Worm (Caenorhabditis elegans) whole organism, L1 larva: ENCODE measurements around the gene cwp-2.

Source experiments
- C34B4.2 ChIP-seq: sonication (generic microtip); optimal IDR thresholded peaks from 2 replicates; lab custom pipeline; 2017; ENCODE audit warnings: mild to moderate bottlenecking, missing genetic modification characterization, missing compliant biosample characterization
- F16B12.6 ChIP-seq: fragments of 150-350 bp; optimal IDR thresholded peaks from 2 replicates; lab custom pipeline; 2014; ENCODE audit warnings: missing biosample characterization, missing genetic modification characterization
- aly-2 ChIP-seq: fragments of 150-350 bp; optimal IDR thresholded peaks from 2 replicates; lab custom pipeline; 2014; ENCODE audit warnings: missing biosample characterization, missing genetic modification characterization
- ceh-8 ChIP-seq: fragments of 200-800 bp; sonication (Bioruptor generic); optimal IDR thresholded peaks from 2 replicates; lab custom pipeline; 2018; ENCODE audit warnings: mild to moderate bottlenecking, missing genetic modification characterization, moderate library complexity, missing compliant biosample characterization
- ceh-88 ChIP-seq: fragments of 200-800 bp; sonication (Bioruptor generic); IDR thresholded peaks from 2 replicates; pipeline ENCODE4 v1.3.6; 2022; ENCODE audit warnings: missing genetic modification characterization, missing compliant biosample characterization
- ceh-90 ChIP-seq: sonication (generic microtip); optimal IDR thresholded peaks from 2 replicates; lab custom pipeline; 2016; ENCODE audit warnings: missing genetic modification characterization, missing compliant biosample characterization
- ces-1 ChIP-seq: fragments of 150-350 bp; optimal IDR thresholded peaks from 2 replicates; lab custom pipeline; 2014; ENCODE audit warnings: missing biosample characterization, missing genetic modification reagents, missing genetic modification characterization
- efl-3 ChIP-seq: fragments of 200-800 bp; sonication (Bioruptor generic); optimal IDR thresholded peaks from 2 replicates; lab custom pipeline; 2018; ENCODE audit warnings: mild to moderate bottlenecking, missing genetic modification characterization, missing compliant biosample characterization
- egl-27 ChIP-seq, 2 experiments: fragments of 150-350 bp in 1 of 2; sonication (generic microtip); optimal IDR thresholded peaks; 3 replicates each; lab custom pipeline; 2017 to 2018; ENCODE audit warnings: missing biosample characterization in 2 of 2, missing genetic modification characterization in 2 of 2, missing genetic modification reagents in 2 of 2
- elt-3 ChIP-seq, 6 experiments: fragments of 150-350 bp in 1 of 6; sonication (generic microtip); optimal IDR thresholded peaks; 2 replicates each; lab custom pipeline; 2017 to 2018; ENCODE audit warnings: missing biosample characterization in 6 of 6, missing genetic modification characterization in 6 of 6, inconsistent platforms in 1 of 6
- fkh-10 ChIP-seq: sonication (generic microtip); optimal IDR thresholded peaks from 2 replicates; lab custom pipeline; 2017; ENCODE audit warnings: missing biosample characterization, missing genetic modification reagents, missing genetic modification characterization
- hlh-4 ChIP-seq: sonication (generic microtip); optimal IDR thresholded peaks from 2 replicates; lab custom pipeline; 2016; ENCODE audit warnings: mild to moderate bottlenecking, missing genetic modification characterization, missing compliant biosample characterization
- hpl-2 ChIP-seq: fragments of 150-350 bp; optimal IDR thresholded peaks from 2 replicates; lab custom pipeline; 2014; ENCODE audit warnings: missing biosample characterization, missing genetic modification reagents, missing genetic modification characterization
- irx-1 ChIP-seq: sonication (generic microtip); optimal IDR thresholded peaks from 2 replicates; lab custom pipeline; 2016; ENCODE audit warnings: missing genetic modification characterization, missing compliant biosample characterization
- isw-1 ChIP-seq: fragments of 200-800 bp; sonication (Bioruptor generic); IDR thresholded peaks from 2 replicates; pipeline ENCODE4 v1.3.6; 2022; ENCODE audit warnings: missing genetic modification characterization, missing compliant biosample characterization
- lin-13 ChIP-seq: fragments of 150-350 bp; optimal IDR thresholded peaks from 2 replicates; lab custom pipeline; 2014; ENCODE audit warnings: missing biosample characterization, missing genetic modification reagents, missing genetic modification characterization
- lin-35 ChIP-seq, 2 experiments: fragments of 150-350 bp; optimal IDR thresholded peaks; 2 replicates each; lab custom pipeline; 2014; ENCODE audit warnings: missing biosample characterization in 2 of 2, missing genetic modification characterization in 2 of 2, missing genetic modification reagents in 2 of 2
- lin-39 ChIP-seq: fragments of 150-350 bp; optimal IDR thresholded peaks from 2 replicates; lab custom pipeline; 2014; ENCODE audit warnings: missing biosample characterization, missing genetic modification reagents, missing genetic modification characterization
- lsy-2 ChIP-seq, 2 experiments: fragments of 150-350 bp; optimal IDR thresholded peaks; 2 replicates each; lab custom pipeline; 2014; ENCODE audit warnings: missing biosample characterization in 2 of 2, missing genetic modification characterization in 2 of 2
- mef-2 ChIP-seq: fragments of 150-350 bp; optimal IDR thresholded peaks from 2 replicates; lab custom pipeline; 2014; ENCODE audit warnings: missing biosample characterization, missing genetic modification characterization
- mep-1 ChIP-seq: fragments of 150-350 bp; optimal IDR thresholded peaks from 2 replicates; lab custom pipeline; 2014; ENCODE audit warnings: missing biosample characterization, missing genetic modification characterization
- nhr-11 ChIP-seq: fragments of 150-350 bp; optimal IDR thresholded peaks from 2 replicates; lab custom pipeline; 2014; ENCODE audit warnings: missing biosample characterization, missing genetic modification characterization
- nhr-12 ChIP-seq: sonication (generic microtip); optimal IDR thresholded peaks from 2 replicates; lab custom pipeline; 2017; ENCODE audit warnings: missing biosample characterization, missing genetic modification characterization
- nhr-20 ChIP-seq: sonication (generic microtip); optimal IDR thresholded peaks from 2 replicates; lab custom pipeline; 2016; ENCODE audit warnings: mild to moderate bottlenecking, missing genetic modification characterization, missing compliant biosample characterization
- nhr-237 ChIP-seq: fragments of 150-350 bp; optimal IDR thresholded peaks from 2 replicates; lab custom pipeline; 2014; ENCODE audit warnings: missing biosample characterization, missing genetic modification characterization
- nhr-28 ChIP-seq: fragments of 150-350 bp; optimal IDR thresholded peaks from 2 replicates; lab custom pipeline; 2014; ENCODE audit warnings: missing biosample characterization, missing genetic modification characterization
- nhr-76 ChIP-seq: sonication (generic microtip); optimal IDR thresholded peaks from 2 replicates; lab custom pipeline; 2017; ENCODE audit warnings: missing biosample characterization, missing genetic modification characterization
- nhr-77 ChIP-seq: fragments of 150-350 bp; optimal IDR thresholded peaks from 2 replicates; lab custom pipeline; 2014; ENCODE audit warnings: missing biosample characterization, missing genetic modification characterization
- nhr-90 ChIP-seq: sonication (generic microtip); optimal IDR thresholded peaks from 2 replicates; lab custom pipeline; 2016; ENCODE audit warnings: mild to moderate bottlenecking, missing genetic modification characterization, missing compliant biosample characterization; ENCODE audit not compliant: poor library complexity
- pax-3 ChIP-seq: fragments of 200-800 bp; sonication (Bioruptor generic); optimal IDR thresholded peaks from 2 replicates; lab custom pipeline; 2018; ENCODE audit warnings: mild to moderate bottlenecking, missing genetic modification characterization, moderate library complexity, missing compliant biosample characterization
- pqm-1 ChIP-seq: sonication (generic microtip); optimal IDR thresholded peaks from 3 replicates; lab custom pipeline; 2017; ENCODE audit warnings: missing biosample characterization, missing genetic modification characterization
- sox-4 ChIP-seq: sonication (generic microtip); optimal IDR thresholded peaks from 2 replicates; lab custom pipeline; 2016; ENCODE audit warnings: missing genetic modification characterization, missing compliant biosample characterization
- sptf-1 ChIP-seq: fragments of 150-350 bp; optimal IDR thresholded peaks from 2 replicates; lab custom pipeline; 2014; ENCODE audit warnings: missing biosample characterization, missing genetic modification characterization
- sup-37 ChIP-seq: fragments of 200-800 bp; sonication (Bioruptor generic); optimal IDR thresholded peaks from 2 replicates; lab custom pipeline; 2018; ENCODE audit warnings: mild to moderate bottlenecking, missing genetic modification characterization, missing compliant biosample characterization
- swsn-7 ChIP-seq: sonication (generic microtip); optimal IDR thresholded peaks from 2 replicates; lab custom pipeline; 2016; ENCODE audit warnings: missing genetic modification characterization, missing compliant biosample characterization
- tlp-1 ChIP-seq: fragments of 150-350 bp; optimal IDR thresholded peaks from 2 replicates; lab custom pipeline; 2014; ENCODE audit warnings: missing biosample characterization, missing genetic modification characterization
- unc-130 ChIP-seq: fragments of 150-350 bp; optimal IDR thresholded peaks from 2 replicates; lab custom pipeline; 2017; ENCODE audit warnings: missing biosample characterization, missing genetic modification characterization, inconsistent platforms
- unc-62 ChIP-seq: fragments of 150-350 bp; optimal IDR thresholded peaks from 2 replicates; lab custom pipeline; 2014; ENCODE audit warnings: missing biosample characterization, missing genetic modification reagents, missing genetic modification characterization
- vab-15 ChIP-seq: sonication (generic microtip); optimal IDR thresholded peaks from 2 replicates; lab custom pipeline; 2017; ENCODE audit warnings: missing genotype, mild to moderate bottlenecking, missing genetic modification characterization, missing compliant biosample characterization
- xbp-1 ChIP-seq: sonication (generic microtip); optimal IDR thresholded peaks from 2 replicates; lab custom pipeline; 2016; ENCODE audit warnings: missing genetic modification characterization, missing compliant biosample characterization
- zip-4 ChIP-seq: fragments of 200-800 bp; sonication (Bioruptor generic); optimal IDR thresholded peaks from 2 replicates; lab custom pipeline; 2018; ENCODE audit warnings: mild to moderate bottlenecking, missing genetic modification characterization, moderate library complexity, missing compliant biosample characterization
- ztf-4 ChIP-seq: fragments of 150-350 bp; optimal IDR thresholded peaks from 2 replicates; lab custom pipeline; 2014; ENCODE audit warnings: missing biosample characterization, missing genetic modification characterization

Gene cwp-2

ce11 chrV:4823683-4824391, 18.6 kb downstream of the cwp-2 start (continued):
- TF ChIP-seq tlp-1 (tag; lab: Kevin White, UChicago) (no peak), nhr-11 (tag; lab: Kevin White, UChicago) (no peak), mef-2 (tag; lab: Kevin White, UChicago) (no peak), pax-3 (tag; lab: Kevin White, UChicago) (peak; percentile 58), hlh-4 (tag; lab: Kevin White, UChicago) (no peak), F16B12.6 (no peak), zip-4 (GFP tag; lab: Kevin White, UChicago) (peak; percentile 26), sox-4 (tag; lab: Kevin White, UChicago) (no peak), lin-35 (GFP tag; optimal IDR thresholded peaks at IDR 0.05; lab: Kevin White, UChicago) (peak in 1 of 2 experiments; percentile 10), vab-15 (tag; lab: Kevin White, UChicago) (no peak), C34B4.2 (tag; lab: Kevin White, UChicago) (no peak), ceh-90 (tag; lab: Kevin White, UChicago) (no peak), efl-3 (GFP tag; lab: Kevin White, UChicago) (no peak), nhr-77 (tag; lab: Kevin White, UChicago) (no peak), nhr-76 (tag; lab: Kevin White, UChicago) (no peak), ceh-8 (GFP tag; lab: Kevin White, UChicago) (no peak), lin-39 (no peak), unc-130 (tag; lab: Kevin White, UChicago) (no peak), unc-62 (GFP tag; lab: Kevin White, UChicago) (no peak), nhr-237 (tag; lab: Kevin White, UChicago) (no peak), ceh-88 (GFP tag; lab: Robert Waterston, UW) (no peak), sptf-1 (tag; lab: Kevin White, UChicago) (no peak), nhr-12 (tag; lab: Kevin White, UChicago) (no peak), elt-3 (tag; optimal IDR thresholded peaks at IDR 0.05; lab: Kevin White, UChicago) (peak in 1 of 6 experiments; percentile 40), ces-1 (GFP tag; lab: Kevin White, UChicago) (no peak), lsy-2 (tag; optimal IDR thresholded peaks at IDR 0.05; lab: Kevin White, UChicago) (peak; percentile 25), sup-37 (GFP tag; lab: Kevin White, UChicago) (no peak), fkh-10 (GFP tag; lab: Kevin White, UChicago) (no peak), ztf-4 (tag; lab: Kevin White, UChicago) (peak; percentile 74), irx-1 (tag; lab: Kevin White, UChicago) (no peak), egl-27 (tag; optimal IDR thresholded peaks at IDR 0.05; lab: Kevin White, UChicago) (no peak), xbp-1 (tag; lab: Kevin White, UChicago) (no peak), pqm-1 (tag; lab: Kevin White, UChicago) (no peak)

ce11 chrV:4823323-4823682, 19.1 kb downstream of the cwp-2 start, which contains the start of gene adss-1:
Gene adss-1, minus strand, starts transcription at chrV:4823423.
- TF ChIP-seq aly-2 (tag; lab: Kevin White, UChicago) (no peak), ceh-88 (GFP tag; lab: Robert Waterston, UW) (no peak), mep-1 (tag; lab: Kevin White, UChicago) (no peak), F16B12.6 (no peak), nhr-28 (no peak), sox-4 (tag; lab: Kevin White, UChicago) (no peak), lin-13 (GFP tag; lab: Kevin White, UChicago) (no peak), isw-1 (GFP tag; lab: Robert Waterston, UW) (no peak), nhr-20 (tag; lab: Kevin White, UChicago) (no peak), pqm-1 (tag; lab: Kevin White, UChicago) (no peak), hpl-2 (GFP tag; lab: Kevin White, UChicago) (no peak), ceh-90 (tag; lab: Kevin White, UChicago) (no peak), elt-3 (tag; optimal IDR thresholded peaks at IDR 0.05; lab: Kevin White, UChicago) (no peak), swsn-7 (tag; lab: Kevin White, UChicago) (no peak), tlp-1 (tag; lab: Kevin White, UChicago) (no peak), nhr-90 (no peak)
